Fruit fly (Drosophila melanogaster): ENCODE measurements around the gene CG13884.

Gene CG13884

DNA sequence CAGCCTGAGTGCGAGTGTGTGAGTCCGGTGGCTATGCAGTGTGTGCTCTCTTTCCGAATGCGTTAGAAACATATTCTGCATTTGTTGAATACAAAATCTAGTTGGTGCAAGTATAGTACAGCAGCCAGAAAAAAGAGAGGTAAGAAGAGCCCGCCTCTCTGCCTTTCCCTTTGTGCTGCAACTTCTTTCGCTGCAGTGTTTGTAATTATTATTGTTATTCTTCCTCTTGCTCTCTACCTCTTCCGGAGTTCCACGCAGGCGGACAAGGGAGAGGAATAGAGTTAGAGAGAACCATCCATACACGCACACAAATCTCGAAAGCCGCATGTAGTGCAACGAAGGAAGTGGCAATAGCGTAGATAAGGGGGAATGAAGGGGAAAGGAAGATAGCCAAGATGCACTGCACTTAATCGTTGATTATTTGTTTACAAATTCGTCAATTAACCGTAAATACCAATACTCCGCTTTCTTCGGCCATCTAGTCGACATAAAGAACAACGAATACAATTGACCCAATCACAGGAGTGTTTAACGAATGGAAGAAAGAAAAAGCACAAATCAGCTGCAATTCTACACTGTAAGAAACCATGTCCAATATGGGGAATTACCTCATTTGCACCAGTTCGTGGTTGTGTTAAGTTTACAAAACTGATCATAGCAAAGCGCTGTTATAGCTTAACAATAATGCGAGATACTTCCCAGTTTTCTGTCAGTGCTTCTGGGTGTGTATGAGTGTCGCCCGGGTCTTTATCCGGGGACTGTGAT, 18.4 kb downstream of the CG13884 start:
- TF ChIP-seq dl (GFP tag; optimal IDR thresholded peaks at IDR 0.05; ENCODE audit: insufficient read depth in 1 of 2, partially characterized antibody in 2 of 2) (peak in 1 of 2 experiments; percentile 6), Vsx2 (GFP tag; optimal IDR thresholded peaks at IDR 0.05; ENCODE audit: partially characterized antibody) (no peak), CrebA (GFP tag; optimal IDR thresholded peaks at IDR 0.05; ENCODE audit: borderline replicate concordance) (no peak), h (GFP tag; optimal IDR thresholded peaks at IDR 0.05) (peak; percentile 84), sv (GFP tag; optimal IDR thresholded peaks at IDR 0.05) (peak; percentile 65), lola (GFP tag; optimal IDR thresholded peaks at IDR 0.05) (no peak), brk (GFP tag; optimal IDR thresholded peaks at IDR 0.05) (peak; percentile 4), Myc (optimal IDR thresholded peaks at IDR 0.05) (no peak), jim (GFP tag; optimal IDR thresholded peaks at IDR 0.05) (no peak), Dfd (GFP tag; optimal IDR thresholded peaks at IDR 0.05) (no peak), usp (GFP tag; optimal IDR thresholded peaks at IDR 0.05) (no peak), CG32264 (GFP tag; optimal IDR thresholded peaks at IDR 0.05) (peak; percentile 30), dmrt93B (GFP tag; optimal IDR thresholded peaks at IDR 0.05) (peak; percentile 40), Hr78 (GFP tag; optimal IDR thresholded peaks at IDR 0.05) (no peak), rgr (GFP tag; optimal IDR thresholded peaks at IDR 0.05) (peak; percentile 80), Jra (GFP tag; optimal IDR thresholded peaks at IDR 0.05) (peak; percentile 42), Mio (GFP tag; optimal IDR thresholded peaks at IDR 0.05) (no peak), N (GFP tag; optimal IDR thresholded peaks at IDR 0.05) (no peak), Hr83 (GFP tag; optimal IDR thresholded peaks at IDR 0.05; ENCODE audit: poor library complexity, severe bottlenecking) (no peak), HLH106 (tag; optimal IDR thresholded peaks at IDR 0.05) (peak; percentile 39), psq (GFP tag; optimal IDR thresholded peaks at IDR 0.05) (peak; percentile 76), fru (GFP tag; optimal IDR thresholded peaks at IDR 0.05) (peak; percentile 78), dsf (GFP tag; optimal IDR thresholded peaks at IDR 0.05; ENCODE audit: borderline replicate concordance) (no peak), OdsH (GFP tag; optimal IDR thresholded peaks at IDR 0.05) (peak; percentile 66), Hnf4 (GFP tag; optimal IDR thresholded peaks at IDR 0.05) (peak; percentile 65), CG9705 (GFP tag; optimal IDR thresholded peaks at IDR 0.05) (no peak), Rel (GFP tag; optimal IDR thresholded peaks at IDR 0.05) (peak; percentile 15), Rel (tag; optimal IDR thresholded peaks at IDR 0.05) (peak; percentile 24), Sp1 (GFP tag; optimal IDR thresholded peaks at IDR 0.05) (peak; percentile 52), Dif (GFP tag; optimal IDR thresholded peaks at IDR 0.05; ENCODE audit: partially characterized antibody) (no peak), sage (GFP tag; optimal IDR thresholded peaks at IDR 0.05) (peak; percentile 6), Abd-B (GFP tag; optimal IDR thresholded peaks at IDR 0.05) (no peak), br (GFP tag; optimal IDR thresholded peaks at IDR 0.05) (peak; percentile 75), woc (GFP tag; optimal IDR thresholded peaks at IDR 0.05) (peak; percentile 67), ey (GFP tag; optimal IDR thresholded peaks at IDR 0.05) (peak; percentile 85), pan (optimal IDR thresholded peaks at IDR 0.05) (no peak), foxo (GFP tag; optimal IDR thresholded peaks at IDR 0.05) (peak in 1 of 2 experiments; percentile 84)

DNA sequence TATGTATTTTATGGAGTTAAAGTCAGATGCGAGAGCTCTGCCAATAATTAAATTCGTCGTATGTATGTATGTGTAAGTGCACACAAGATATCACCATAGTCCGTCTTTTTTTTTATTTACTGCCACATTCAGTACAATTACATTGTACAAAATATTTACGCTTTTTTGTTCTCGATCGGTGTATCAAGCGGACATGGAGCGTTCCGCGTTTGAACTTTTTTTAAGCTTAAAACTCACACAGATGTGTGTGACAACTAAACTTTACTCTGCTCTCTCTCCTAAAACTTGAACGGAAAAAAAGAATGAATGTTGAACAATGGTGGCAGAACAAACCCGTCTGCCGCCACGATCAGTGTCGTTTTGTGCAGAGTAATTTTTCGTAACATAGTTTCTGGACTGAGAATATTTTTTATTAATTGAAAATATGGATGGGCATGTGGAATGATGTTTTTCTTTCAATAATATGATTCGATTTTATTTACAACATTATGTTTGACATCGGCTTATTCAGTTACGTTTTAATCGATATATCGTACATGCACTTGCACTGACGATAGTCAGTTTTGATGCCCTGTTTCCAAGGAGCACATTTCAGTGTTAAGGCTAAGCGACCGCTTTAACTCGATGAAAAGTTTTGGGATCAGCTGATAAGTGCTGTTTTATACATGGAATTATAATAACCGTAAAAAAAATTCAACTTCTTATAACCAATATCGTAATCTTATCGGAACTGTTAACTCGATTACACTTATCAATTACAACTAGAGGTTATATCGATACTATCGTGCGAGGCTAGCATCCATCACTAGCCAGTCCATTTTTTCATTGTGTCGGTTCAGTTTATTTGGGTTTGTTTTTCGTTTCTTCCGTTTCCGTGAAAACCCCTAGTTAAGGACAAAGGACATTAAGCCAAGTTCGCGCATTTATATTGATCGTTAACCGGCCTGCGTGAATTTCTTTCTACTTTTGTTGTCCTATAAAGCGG, 19.3 kb downstream of the CG13884 start, which contains the start of gene mth:
mth (minus strand) TSS at position 302 of the 985 bp plus-strand sequence.
- TF ChIP-seq h (GFP tag; optimal IDR thresholded peaks at IDR 0.05) = peak; percentile 37
- TF ChIP-seq fru (GFP tag; optimal IDR thresholded peaks at IDR 0.05) = peak; percentile 53
- peak; percentile 47 for TF ChIP-seq CG9705 (GFP tag; optimal IDR thresholded peaks at IDR 0.05)
- no peak for TF ChIP-seq jim (GFP tag; optimal IDR thresholded peaks at IDR 0.05)
- TF ChIP-seq Jra (GFP tag; optimal IDR thresholded peaks at IDR 0.05) = peak; percentile 61
- no peak for TF ChIP-seq GATAd (GFP tag; optimal IDR thresholded peaks at IDR 0.05)
- peak; percentile 16 for TF ChIP-seq Rel (GFP tag; optimal IDR thresholded peaks at IDR 0.05)
- TF ChIP-seq Rel (tag; optimal IDR thresholded peaks at IDR 0.05) = peak; percentile 25
- TF ChIP-seq pan (optimal IDR thresholded peaks at IDR 0.05) = no peak
- TF ChIP-seq OdsH (GFP tag; optimal IDR thresholded peaks at IDR 0.05) = no peak
- peak; percentile 63 for TF ChIP-seq Hnf4 (GFP tag; optimal IDR thresholded peaks at IDR 0.05)
- TF ChIP-seq Dif (GFP tag; optimal IDR thresholded peaks at IDR 0.05; ENCODE audit: partially characterized antibody) = no peak
- TF ChIP-seq sage (GFP tag; optimal IDR thresholded peaks at IDR 0.05) = no peak
- TF ChIP-seq Myc (optimal IDR thresholded peaks at IDR 0.05) = no peak
- peak; percentile 42 for TF ChIP-seq Hr78 (GFP tag; optimal IDR thresholded peaks at IDR 0.05)
- peak; percentile 22 for TF ChIP-seq CG32264 (GFP tag; optimal IDR thresholded peaks at IDR 0.05)
- no peak for TF ChIP-seq usp (GFP tag; optimal IDR thresholded peaks at IDR 0.05)
- no peak for TF ChIP-seq CrebA (GFP tag; optimal IDR thresholded peaks at IDR 0.05; ENCODE audit: borderline replicate concordance)
- TF ChIP-seq Mio (GFP tag; optimal IDR thresholded peaks at IDR 0.05) = no peak
- TF ChIP-seq psq (GFP tag; optimal IDR thresholded peaks at IDR 0.05) = no peak
- no peak for TF ChIP-seq lola (GFP tag; optimal IDR thresholded peaks at IDR 0.05)
- no peak for TF ChIP-seq Hr83 (GFP tag; optimal IDR thresholded peaks at IDR 0.05; ENCODE audit: poor library complexity, severe bottlenecking)
- no peak for TF ChIP-seq Vsx2 (GFP tag; optimal IDR thresholded peaks at IDR 0.05; ENCODE audit: partially characterized antibody)
- peak; percentile 6 for TF ChIP-seq dmrt93B (GFP tag; optimal IDR thresholded peaks at IDR 0.05)
- TF ChIP-seq rgr (GFP tag; optimal IDR thresholded peaks at IDR 0.05) = peak; percentile 44
- peak; percentile 38 for TF ChIP-seq br (GFP tag; optimal IDR thresholded peaks at IDR 0.05)
- no peak for TF ChIP-seq dl (GFP tag; optimal IDR thresholded peaks at IDR 0.05; ENCODE audit: insufficient read depth in 1 of 2, partially characterized antibody in 2 of 2)
- TF ChIP-seq N (GFP tag; optimal IDR thresholded peaks at IDR 0.05) = peak; percentile 75
- TF ChIP-seq Dfd (GFP tag; optimal IDR thresholded peaks at IDR 0.05) = no peak
- no peak for TF ChIP-seq tai (GFP tag; optimal IDR thresholded peaks at IDR 0.05)
- peak; percentile 20 for TF ChIP-seq ey (GFP tag; optimal IDR thresholded peaks at IDR 0.05)
- peak; percentile 21 for TF ChIP-seq sv (GFP tag; optimal IDR thresholded peaks at IDR 0.05)
- peak in 1 of 2 experiments; percentile 62 for TF ChIP-seq foxo (GFP tag; optimal IDR thresholded peaks at IDR 0.05)
- peak; percentile 62 for TF ChIP-seq HLH106 (tag; optimal IDR thresholded peaks at IDR 0.05)
- peak; percentile 28 for TF ChIP-seq brk (GFP tag; optimal IDR thresholded peaks at IDR 0.05)
- peak; percentile 41 for TF ChIP-seq Sp1 (GFP tag; optimal IDR thresholded peaks at IDR 0.05)

Data from whole organism, wandering third instar larva.